Worm (Caenorhabditis elegans): Measurements from ENCODE around the gene F23B12.1.

The F23B12.1 gene

ce11 chrV:14396123-14396669 lies 32.8 kb upstream of the F23B12.1 start:
- TF ChIP-seq dmd-4 (tag; optimal IDR thresholded peaks at IDR 0.05; ENCODE audit: borderline replicate concordance) (no peak), pat-9 (tag; optimal IDR thresholded peaks at IDR 0.05) (no peak), elt-2 (tag; optimal IDR thresholded peaks at IDR 0.05) (no peak), C38D4.7 (GFP tag; optimal IDR thresholded peaks at IDR 0.05) (no peak), ceh-2 (tag; optimal IDR thresholded peaks at IDR 0.05) (no peak), sdc-2 (tag; optimal IDR thresholded peaks at IDR 0.05) (no peak), hlh-6 (tag; optimal IDR thresholded peaks at IDR 0.05) (no peak), dve-1 (tag; optimal IDR thresholded peaks at IDR 0.05) (no peak), ceh-34 (tag; optimal IDR thresholded peaks at IDR 0.05) (no peak), unc-3 (GFP tag; conservative IDR thresholded peaks at IDR 0.05) (no peak), unc-3 (tag; optimal IDR thresholded peaks at IDR 0.05) (no peak), C08G9.2 (tag; optimal IDR thresholded peaks at IDR 0.05) (no peak), ceh-45 (GFP tag; IDR thresholded peaks at IDR 0.05) (no peak), unc-42 (tag; optimal IDR thresholded peaks at IDR 0.05) (no peak)

- TF ChIP-seq ztf-16 (tag; optimal IDR thresholded peaks at IDR 0.05) (no peak), K09A11.1 (tag; optimal IDR thresholded peaks at IDR 0.05; ENCODE audit: insufficient read depth) (no peak), C38D4.7 (GFP tag; optimal IDR thresholded peaks at IDR 0.05) (no peak), unc-3 (GFP tag; conservative IDR thresholded peaks at IDR 0.05) (no peak), unc-3 (tag; optimal IDR thresholded peaks at IDR 0.05) (no peak), K02D7.2 (tag; optimal IDR thresholded peaks at IDR 0.05) (no peak), che-1 (tag; optimal IDR thresholded peaks at IDR 0.05) (no peak), sox-4 (tag; optimal IDR thresholded peaks at IDR 0.05) (no peak), ceh-6 (GFP tag; optimal IDR thresholded peaks at IDR 0.05) (no peak)
Measured at ce11 chrV:14405647-14406046, 23.3 kb upstream of the F23B12.1 start.

ce11 chrV:14408774-14409173 lies 20.2 kb upstream of the F23B12.1 start, which contains the start of gene gnrr-2:
TSS of gene gnrr-2 (plus strand) at chrV:14409074.
- TF ChIP-seq fkh-10 (GFP tag; optimal IDR thresholded peaks at IDR 0.05): no peak
- TF ChIP-seq mec-3 (tag; optimal IDR thresholded peaks at IDR 0.05; ENCODE audit: borderline replicate concordance): no peak
- TF ChIP-seq odd-2 (tag; optimal IDR thresholded peaks at IDR 0.05): no peak
- TF ChIP-seq lim-6 (tag; optimal IDR thresholded peaks at IDR 0.05): no peak
- TF ChIP-seq ceh-22 (tag; optimal IDR thresholded peaks at IDR 0.05): no peak
- no peak for TF ChIP-seq ahr-1 (tag; optimal IDR thresholded peaks at IDR 0.05)
- TF ChIP-seq lin-11 (tag; optimal IDR thresholded peaks at IDR 0.05): no peak
- TF ChIP-seq nhr-232 (tag; optimal IDR thresholded peaks at IDR 0.05): no peak
- no peak for TF ChIP-seq Y22D7AL.16 (tag; optimal IDR thresholded peaks at IDR 0.05)
- TF ChIP-seq ceh-24 (tag; optimal IDR thresholded peaks at IDR 0.05): no peak
- TF ChIP-seq ceh-9 (tag; optimal IDR thresholded peaks at IDR 0.05): no peak
- TF ChIP-seq pax-1 (tag; optimal IDR thresholded peaks at IDR 0.05): no peak
- no peak for TF ChIP-seq ztf-16 (tag; optimal IDR thresholded peaks at IDR 0.05)
- TF ChIP-seq hlh-6 (tag; optimal IDR thresholded peaks at IDR 0.05): no peak
- TF ChIP-seq pros-1 (tag; optimal IDR thresholded peaks at IDR 0.05): no peak
- no peak for TF ChIP-seq elt-4 (tag; optimal IDR thresholded peaks at IDR 0.05)
- no peak for TF ChIP-seq ceh-2 (tag; optimal IDR thresholded peaks at IDR 0.05)
- no peak for TF ChIP-seq pha-2 (tag; optimal IDR thresholded peaks at IDR 0.05)
- TF ChIP-seq F13H6.1 (tag; optimal IDR thresholded peaks at IDR 0.05): no peak

ce11 chrV:14409905-14410304 lies 19.1 kb upstream of the F23B12.1 start:
- no peak for TF ChIP-seq syd-9 (tag; optimal IDR thresholded peaks at IDR 0.05)
- no peak for TF ChIP-seq ahr-1 (tag; optimal IDR thresholded peaks at IDR 0.05)
- no peak for TF ChIP-seq ref-2 (tag; optimal IDR thresholded peaks at IDR 0.05)
- no peak for TF ChIP-seq F13H6.1 (tag; optimal IDR thresholded peaks at IDR 0.05)
- no peak for TF ChIP-seq hlh-30 (tag; optimal IDR thresholded peaks at IDR 0.05; ENCODE audit: insufficient read depth)
- no peak for TF ChIP-seq ceh-34 (tag; optimal IDR thresholded peaks at IDR 0.05)
- no peak for TF ChIP-seq ttx-3 (tag; optimal IDR thresholded peaks at IDR 0.05)
- no peak for TF ChIP-seq mec-3 (tag; optimal IDR thresholded peaks at IDR 0.05; ENCODE audit: borderline replicate concordance)
- TF ChIP-seq zip-5 (tag; optimal IDR thresholded peaks at IDR 0.05): no peak
- TF ChIP-seq gmeb-2 (tag; optimal IDR thresholded peaks at IDR 0.05): no peak
- no peak for TF ChIP-seq dmd-4 (tag; optimal IDR thresholded peaks at IDR 0.05; ENCODE audit: borderline replicate concordance)

Measured in whole organism, late embryonic.